Worm (Caenorhabditis elegans) whole organism, L2 larva: ENCODE measurements around the gene gtap-1.

ENCODE experiments used
- ama-1 ChIP-seq: fragments of 150-350 bp; optimal IDR thresholded peaks from 2 replicates; lab custom pipeline; 2018; ENCODE audit warnings: inconsistent platforms
- crh-2 ChIP-seq: sonication (generic microtip); optimal IDR thresholded peaks from 2 replicates; lab custom pipeline; 2017; ENCODE audit warnings: missing biosample characterization, missing genetic modification characterization
- nhr-11 ChIP-seq: fragments of 150-350 bp; optimal IDR thresholded peaks from 2 replicates; lab custom pipeline; 2014; ENCODE audit warnings: missing biosample characterization, missing genetic modification characterization
- nhr-12 ChIP-seq: fragments of 150-350 bp; optimal IDR thresholded peaks from 2 replicates; lab custom pipeline; 2014; ENCODE audit warnings: missing biosample characterization, missing genetic modification characterization
- nhr-237 ChIP-seq: fragments of 150-350 bp; optimal IDR thresholded peaks from 2 replicates; lab custom pipeline; 2014; ENCODE audit warnings: missing biosample characterization, missing genetic modification characterization

ce11 chrII:5819655-5820054, 13.4 kb downstream of the gtap-1 start:
- TF ChIP-seq ama-1 (no peak), nhr-11 (no peak), crh-2 (no peak), nhr-237 (tag; lab: Kevin White, UChicago) (no peak), nhr-12 (no peak)
